Fruit fly (Drosophila melanogaster) whole organism, wandering third instar larva: Measurements from ENCODE around the gene Lint-O.

Experiments
- Abd-B ChIP-seq: fragments of >200 bp; optimal IDR thresholded peaks from 2 replicates; lab custom pipeline; 2017; ENCODE audit warnings: missing biosample characterization, missing genetic modification characterization
- CG32264 ChIP-seq: fragments of 200-800 bp; sonication (Bioruptor generic); optimal IDR thresholded peaks from 2 replicates; lab custom pipeline; 2016; ENCODE audit warnings: missing biosample characterization, missing genetic modification characterization
- CG9705 ChIP-seq: fragments of 200-800 bp; sonication (Bioruptor generic); optimal IDR thresholded peaks from 2 replicates; lab custom pipeline; 2018; ENCODE audit warnings: missing biosample characterization, mild to moderate bottlenecking, missing genetic modification characterization
- CrebA ChIP-seq: fragments of 200-800 bp; sonication (Bioruptor generic); optimal IDR thresholded peaks from 2 replicates; lab custom pipeline; 2016; ENCODE audit warnings: missing biosample characterization, mild to moderate bottlenecking, missing genetic modification characterization, borderline replicate concordance
- Dfd ChIP-seq: fragments of >200 bp; optimal IDR thresholded peaks from 2 replicates; lab custom pipeline; 2017; ENCODE audit warnings: missing biosample characterization, missing genetic modification characterization
- Dif ChIP-seq: fragments of 200-275, 200-300 bp; sonication (Bioruptor generic); optimal IDR thresholded peaks from 2 replicates; lab custom pipeline; 2018; ENCODE audit warnings: missing biosample characterization, missing genetic modification characterization; ENCODE audit not compliant: partially characterized antibody
- GATAd ChIP-seq: sonication (Bioruptor generic); optimal IDR thresholded peaks from 2 replicates; lab custom pipeline; 2016; ENCODE audit warnings: missing biosample characterization, missing genetic modification characterization
- HLH106 ChIP-seq: fragments of 200-800 bp; optimal IDR thresholded peaks from 3 replicates; lab custom pipeline; 2019; ENCODE audit warnings: missing biosample characterization, mild to moderate bottlenecking, missing genetic modification characterization, moderate library complexity
- Hnf4 ChIP-seq: fragments of 200-800 bp; sonication (Bioruptor generic); optimal IDR thresholded peaks from 2 replicates; lab custom pipeline; 2016; ENCODE audit warnings: missing biosample characterization, mild to moderate bottlenecking, missing genetic modification characterization
- Hr78 ChIP-seq: fragments of >200 bp; optimal IDR thresholded peaks from 2 replicates; lab custom pipeline; 2017; ENCODE audit warnings: missing biosample characterization, missing genetic modification characterization
- Hr83 ChIP-seq: fragments of 200-300 bp; sonication (Bioruptor generic); optimal IDR thresholded peaks from 2 replicates; lab custom pipeline; 2016; ENCODE audit warnings: missing biosample characterization, mild to moderate bottlenecking, missing genetic modification characterization, moderate library complexity; ENCODE audit not compliant: poor library complexity, severe bottlenecking
- Jra ChIP-seq: sonication (Bioruptor generic); optimal IDR thresholded peaks from 2 replicates; lab custom pipeline; 2016; ENCODE audit warnings: missing biosample characterization, missing genetic modification characterization
- Mio ChIP-seq: sonication (Bioruptor generic); optimal IDR thresholded peaks from 2 replicates; lab custom pipeline; 2016; ENCODE audit warnings: missing biosample characterization, missing genetic modification characterization
- Myc ChIP-seq: fragments of >200 bp; optimal IDR thresholded peaks from 2 replicates; lab custom pipeline; 2017
- N ChIP-seq: fragments of >200 bp; optimal IDR thresholded peaks from 2 replicates; lab custom pipeline; 2018; ENCODE audit warnings: missing biosample characterization, missing external identifiers, missing genetic modification characterization
- OdsH ChIP-seq: fragments of 200-800 bp; sonication (Bioruptor generic); optimal IDR thresholded peaks from 2 replicates; lab custom pipeline; 2016; ENCODE audit warnings: missing biosample characterization, mild to moderate bottlenecking, missing genetic modification characterization
- Rel ChIP-seq, 2 experiments: fragments of 200-800 bp; sonication (Bioruptor generic) in 1 of 2; optimal IDR thresholded peaks; 2 replicates in 1 of 2; 3 replicates in 1 of 2; lab custom pipeline; 2016 to 2019; ENCODE audit warnings: mild to moderate bottlenecking in 2 of 2, missing biosample characterization in 2 of 2, missing genetic modification characterization in 2 of 2, moderate library complexity in 1 of 2
- Sp1 ChIP-seq: fragments of 200-800 bp; sonication (Bioruptor generic); optimal IDR thresholded peaks from 3 replicates; lab custom pipeline; 2019; ENCODE audit warnings: missing biosample characterization, mild to moderate bottlenecking, missing genetic modification characterization, moderate library complexity
- Vsx2 ChIP-seq: fragments of 200-300, 225-300 bp; sonication (Bioruptor generic); optimal IDR thresholded peaks from 2 replicates; lab custom pipeline; 2018; ENCODE audit warnings: missing biosample characterization, missing genetic modification characterization; ENCODE audit not compliant: partially characterized antibody
- br ChIP-seq: fragments of 200-800 bp; sonication (Bioruptor generic); optimal IDR thresholded peaks from 2 replicates; lab custom pipeline; 2016; ENCODE audit warnings: missing biosample characterization, missing genetic modification characterization
- brk ChIP-seq: fragments of 200-800 bp; sonication (Bioruptor generic); optimal IDR thresholded peaks from 2 replicates; lab custom pipeline; 2016; ENCODE audit warnings: missing biosample characterization, mild to moderate bottlenecking, missing genetic modification characterization
- dl ChIP-seq, 2 experiments: fragments of 175-275, 200-275 bp in 1 of 2; fragments of 200-275 bp in 1 of 2; sonication (Bioruptor generic); optimal IDR thresholded peaks; lab custom pipeline; 2018; ENCODE audit warnings: mild to moderate bottlenecking in 2 of 2, missing biosample characterization in 2 of 2, missing genetic modification characterization in 2 of 2, moderate library complexity in 2 of 2; ENCODE audit not compliant: partially characterized antibody in 2 of 2, insufficient read depth in 1 of 2
- dmrt93B ChIP-seq: fragments of 200-800 bp; sonication (Bioruptor generic); optimal IDR thresholded peaks from 2 replicates; lab custom pipeline; 2018; ENCODE audit warnings: missing biosample characterization, mild to moderate bottlenecking, missing genetic modification characterization
- dsf ChIP-seq: sonication (Bioruptor generic); optimal IDR thresholded peaks from 2 replicates; lab custom pipeline; 2016; ENCODE audit warnings: missing biosample characterization, missing genetic modification characterization, borderline replicate concordance
- ey ChIP-seq: fragments of 200-800 bp; sonication (Bioruptor generic); optimal IDR thresholded peaks from 2 replicates; lab custom pipeline; 2016; ENCODE audit warnings: missing biosample characterization, missing genetic modification characterization
- foxo ChIP-seq, 2 experiments: fragments of 200-800 bp; sonication (Bioruptor generic); optimal IDR thresholded peaks; 2 replicates in 1 of 2; 3 replicates in 1 of 2; lab custom pipeline; 2016 to 2017; ENCODE audit warnings: missing biosample characterization in 2 of 2, missing genetic modification characterization in 2 of 2
- fru ChIP-seq: fragments of 200-800 bp; sonication (Bioruptor generic); optimal IDR thresholded peaks from 3 replicates; lab custom pipeline; 2016; ENCODE audit warnings: missing biosample characterization, mild to moderate bottlenecking, missing genetic modification characterization
- h ChIP-seq: fragments of 200-800 bp; sonication (Bioruptor generic); optimal IDR thresholded peaks from 3 replicates; lab custom pipeline; 2016; ENCODE audit warnings: missing biosample characterization, mild to moderate bottlenecking, missing genetic modification characterization
- jim ChIP-seq: fragments of 175-275, 200-325 bp; sonication (Bioruptor generic); optimal IDR thresholded peaks from 2 replicates; lab custom pipeline; 2016; ENCODE audit warnings: missing biosample characterization, mild to moderate bottlenecking, missing genetic modification characterization
- lola ChIP-seq: fragments of >200 bp; optimal IDR thresholded peaks from 2 replicates; lab custom pipeline; 2017; ENCODE audit warnings: missing biosample characterization, missing genetic modification characterization
- pan ChIP-seq: fragments of >200 bp; optimal IDR thresholded peaks from 2 replicates; lab custom pipeline; 2017
- psq ChIP-seq: fragments of 200-800 bp; sonication (Bioruptor generic); optimal IDR thresholded peaks from 3 replicates; lab custom pipeline; 2017; ENCODE audit warnings: missing biosample characterization, mild to moderate bottlenecking, missing genetic modification characterization, moderate library complexity
- rgr ChIP-seq: fragments of 200-800 bp; sonication (Bioruptor generic); optimal IDR thresholded peaks from 3 replicates; lab custom pipeline; 2016; ENCODE audit warnings: missing biosample characterization, mild to moderate bottlenecking, missing genetic modification characterization
- sage ChIP-seq: fragments of 200-800 bp; sonication (Bioruptor generic); optimal IDR thresholded peaks from 2 replicates; lab custom pipeline; 2016; ENCODE audit warnings: missing biosample characterization, mild to moderate bottlenecking, missing genetic modification characterization
- sv ChIP-seq: fragments of 200-800 bp; sonication (Bioruptor generic); optimal IDR thresholded peaks from 3 replicates; lab custom pipeline; 2016; ENCODE audit warnings: missing biosample characterization, missing genetic modification characterization
- tai ChIP-seq: sonication (Bioruptor generic); optimal IDR thresholded peaks from 2 replicates; lab custom pipeline; 2016; ENCODE audit warnings: missing biosample characterization, missing genetic modification characterization
- usp ChIP-seq: fragments of >200 bp; optimal IDR thresholded peaks from 2 replicates; lab custom pipeline; 2017; ENCODE audit warnings: missing biosample characterization, missing genetic modification characterization
- woc ChIP-seq: sonication (Bioruptor generic); optimal IDR thresholded peaks from 2 replicates; lab custom pipeline; 2016; ENCODE audit warnings: missing biosample characterization, mild to moderate bottlenecking, missing genetic modification characterization

Gene Lint-O

DNA sequence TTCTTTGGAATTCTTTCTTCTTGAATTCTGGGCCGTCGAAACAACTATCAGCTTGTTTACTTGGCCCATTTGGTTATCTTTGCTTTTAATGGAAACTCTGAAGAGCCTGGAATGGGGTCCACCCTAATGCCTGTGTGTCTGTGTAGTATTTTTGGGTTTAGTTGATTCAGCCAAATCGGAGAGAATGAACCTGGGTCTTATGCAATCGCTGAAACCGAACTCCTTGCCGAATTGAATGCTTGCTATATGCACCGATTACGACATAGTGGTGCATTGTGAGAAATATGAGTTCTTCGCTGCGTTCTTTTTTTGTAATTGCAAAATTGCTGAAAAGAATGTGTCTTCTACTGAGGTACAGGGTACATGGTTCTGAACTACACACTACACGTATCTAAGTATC, 11.6 kb upstream of the Lint-O start:
- TF ChIP-seq Dfd (GFP tag; lab: Kevin White, UChicago) (no peak), sv (no peak), h (no peak), N (no peak), woc (GFP tag; lab: Kevin White, UChicago) (no peak), OdsH (GFP tag; lab: Kevin White, UChicago) (no peak), Hnf4 (GFP tag; lab: Kevin White, UChicago) (no peak), brk (GFP tag; lab: Kevin White, UChicago) (no peak), tai (GFP tag; lab: Kevin White, UChicago) (no peak), HLH106 (tag; lab: Kevin White, UChicago) (no peak), GATAd (GFP tag; lab: Kevin White, UChicago) (no peak), Rel (GFP tag; optimal IDR thresholded peaks at IDR 0.05; lab: Kevin White, UChicago) (no peak), Rel (tag; optimal IDR thresholded peaks at IDR 0.05; lab: Kevin White, UChicago) (no peak), Dif (no peak), dsf (no peak), jim (GFP tag; lab: Kevin White, UChicago) (no peak), Sp1 (no peak), CG9705 (GFP tag; lab: Kevin White, UChicago) (no peak)

- TF ChIP-seq ey (GFP tag; lab: Kevin White, UChicago), result no peak
- TF ChIP-seq, all 38 proteins: peak for 0
Observed at dm6 chrX:2690376-2690775, 8.1 kb upstream of the Lint-O start.

DNA sequence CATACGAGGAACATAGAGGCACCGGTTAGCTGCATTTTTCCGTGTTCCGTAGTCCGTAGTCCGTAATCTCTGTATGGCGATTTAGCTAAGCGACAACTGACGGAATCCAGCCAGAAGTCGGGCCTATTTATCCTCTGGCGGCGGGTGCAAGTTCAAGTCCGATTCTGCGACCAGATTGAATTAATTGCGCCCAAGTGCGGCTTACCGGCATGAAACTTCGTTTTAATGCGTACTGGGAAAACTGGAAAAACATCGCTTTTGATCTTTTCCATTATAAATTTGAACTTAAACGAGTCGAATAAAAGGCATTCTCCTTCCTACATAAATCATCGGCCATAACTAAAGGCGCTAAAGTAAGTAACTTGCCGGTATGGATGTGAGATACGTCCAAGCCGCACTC, 4.7 kb upstream of the Lint-O start, which contains the start of gene dyw:
Gene dyw (minus strand): TSS at position 101 of the 400 bp plus-strand sequence.
- TF ChIP-seq psq (GFP tag; lab: Kevin White, UChicago) (no peak), br (GFP tag; lab: Kevin White, UChicago) (no peak), fru (GFP tag; lab: Kevin White, UChicago) (no peak), Sp1 (no peak), brk (GFP tag; lab: Kevin White, UChicago) (no peak), Rel (GFP tag; optimal IDR thresholded peaks at IDR 0.05; lab: Kevin White, UChicago) (no peak), Rel (tag; optimal IDR thresholded peaks at IDR 0.05; lab: Kevin White, UChicago) (no peak), GATAd (GFP tag; lab: Kevin White, UChicago) (no peak), N (no peak)

DNA sequence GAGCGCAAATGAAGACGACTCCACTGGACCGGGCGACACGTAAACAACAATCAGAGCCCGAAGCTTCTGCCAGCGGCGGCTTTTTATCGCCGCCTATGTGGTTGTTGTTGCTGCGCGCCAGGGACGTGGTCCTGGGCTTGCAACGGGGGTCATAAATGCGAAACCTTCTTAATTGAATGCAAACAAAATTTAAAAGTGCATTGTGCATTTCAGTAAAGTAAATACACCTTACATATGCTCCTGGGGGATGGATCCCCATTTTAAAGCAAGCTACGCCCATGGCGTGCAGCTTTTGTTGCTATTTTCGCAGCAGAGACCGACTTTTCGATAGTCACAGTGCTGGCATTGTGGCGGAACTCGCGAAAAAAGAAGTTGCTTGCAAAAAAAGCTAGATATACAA, 5.2 kb downstream of the Lint-O start, which contains the start of gene Ugalt:
Gene Ugalt (minus strand): TSS at position 160 of the 400 bp plus-strand sequence.
- TF ChIP-seq dsf (peak; percentile 99), OdsH (GFP tag; lab: Kevin White, UChicago) (peak; percentile 100), Hr83 (GFP tag; lab: Kevin White, UChicago) (peak; percentile 100), Hnf4 (GFP tag; lab: Kevin White, UChicago) (peak; percentile 100), h (peak; percentile 100), fru (GFP tag; lab: Kevin White, UChicago) (peak; percentile 100), pan (lab: Kevin White, UChicago) (no peak), Vsx2 (GFP tag; lab: Kevin White, UChicago) (no peak), Mio (GFP tag; lab: Kevin White, UChicago) (peak; percentile 99), foxo (GFP tag; optimal IDR thresholded peaks at IDR 0.05; lab: Kevin White, UChicago) (peak; percentile 100), HLH106 (tag; lab: Kevin White, UChicago) (peak; percentile 100), dmrt93B (GFP tag; lab: Kevin White, UChicago) (peak; percentile 100), psq (GFP tag; lab: Kevin White, UChicago) (peak; percentile 100), usp (GFP tag; lab: Kevin White, UChicago) (peak; percentile 53), CG32264 (GFP tag; lab: Kevin White, UChicago) (peak; percentile 100), dl (GFP tag; optimal IDR thresholded peaks at IDR 0.05; lab: Kevin White, UChicago; ENCODE audit: insufficient read depth in 1 of 2, partially characterized antibody in 2 of 2) (no peak), CrebA (GFP tag; lab: Kevin White, UChicago) (no peak), ey (GFP tag; lab: Kevin White, UChicago) (peak; percentile 100), tai (GFP tag; lab: Kevin White, UChicago) (no peak), Dif (no peak), Jra (GFP tag; lab: Kevin White, UChicago) (peak; percentile 100), Dfd (GFP tag; lab: Kevin White, UChicago) (peak; percentile 97), sage (GFP tag; lab: Kevin White, UChicago) (peak; percentile 100), brk (GFP tag; lab: Kevin White, UChicago) (no peak), Hr78 (GFP tag; lab: Kevin White, UChicago) (no peak), br (GFP tag; lab: Kevin White, UChicago) (peak; percentile 100), woc (GFP tag; lab: Kevin White, UChicago) (peak; percentile 100), N (no peak), lola (no peak), CG9705 (GFP tag; lab: Kevin White, UChicago) (peak; percentile 100), GATAd (GFP tag; lab: Kevin White, UChicago) (peak; percentile 100), Rel (GFP tag; optimal IDR thresholded peaks at IDR 0.05; lab: Kevin White, UChicago) (peak; percentile 100), Rel (tag; optimal IDR thresholded peaks at IDR 0.05; lab: Kevin White, UChicago) (peak; percentile 99), Abd-B (GFP tag; lab: Kevin White, UChicago) (no peak), rgr (GFP tag; lab: Kevin White, UChicago) (peak; percentile 100), sv (peak; percentile 100), Myc (no peak), Sp1 (peak; percentile 100), jim (GFP tag; lab: Kevin White, UChicago) (peak; percentile 99)
